Fruit fly (Drosophila melanogaster) whole organism, prepupa: ENCODE results near the gene Obp19d.

Experiments used
- Blimp-1 ChIP-seq: fragments of 200-800 bp; sonication (Bioruptor generic); optimal IDR thresholded peaks from 3 replicates; lab custom pipeline; 2017; ENCODE audit warnings: missing biosample characterization, missing genetic modification characterization, mild to moderate bottlenecking, moderate library complexity, missing genetic modification reagents
- CG10631 ChIP-seq: fragments of 200-800 bp; sonication (Bioruptor generic); optimal IDR thresholded peaks from 2 replicates; lab custom pipeline; 2016; ENCODE audit warnings: missing biosample characterization, missing genetic modification characterization
- CG10669 ChIP-seq: fragments of 200-800 bp; sonication (Bioruptor generic); optimal IDR thresholded peaks from 3 replicates; lab custom pipeline; 2018; ENCODE audit warnings: missing biosample characterization, mild to moderate bottlenecking, missing genetic modification characterization, moderate library complexity
- CG11294 ChIP-seq: fragments of 200-800 bp; sonication (Bioruptor generic); IDR thresholded peaks from 2 replicates; pipeline ENCODE4 v1.3.6; 2022; ENCODE audit warnings: missing biosample characterization, missing genetic modification characterization
- CG11762 ChIP-seq: fragments of 200-800 bp; sonication (Bioruptor generic); optimal IDR thresholded peaks from 3 replicates; lab custom pipeline; 2016; ENCODE audit warnings: missing biosample characterization, missing genetic modification characterization; ENCODE audit not compliant: insufficient read depth
- CG11902 ChIP-seq: fragments of 200-800 bp; sonication (Bioruptor generic); optimal IDR thresholded peaks from 3 replicates; lab custom pipeline; 2016; ENCODE audit warnings: missing biosample characterization, missing genetic modification characterization
- CG15336 ChIP-seq: fragments of 200-800 bp; sonication (Bioruptor generic); IDR thresholded peaks from 2 replicates; pipeline ENCODE4 v1.3.6; 2022; ENCODE audit warnings: missing biosample characterization, missing genetic modification characterization
- CG1621 ChIP-seq: fragments of 200-800 bp; sonication (Bioruptor generic); optimal IDR thresholded peaks from 3 replicates; lab custom pipeline; 2018; ENCODE audit warnings: missing biosample characterization, mild to moderate bottlenecking, missing genetic modification characterization
- CG16779 ChIP-seq: fragments of 200-800 bp; sonication (Bioruptor generic); optimal IDR thresholded peaks from 3 replicates; lab custom pipeline; 2017; ENCODE audit warnings: missing biosample characterization, mild to moderate bottlenecking, missing genetic modification characterization
- CG3032 ChIP-seq: fragments of 200-800 bp; optimal IDR thresholded peaks from 2 replicates; lab custom pipeline; 2019; ENCODE audit warnings: missing biosample characterization, mild to moderate bottlenecking, missing genetic modification characterization, moderate library complexity
- CG32006 ChIP-seq: fragments of 200-800 bp; sonication (Bioruptor generic); optimal IDR thresholded peaks from 3 replicates; lab custom pipeline; 2017; ENCODE audit warnings: missing biosample characterization, mild to moderate bottlenecking, missing genetic modification characterization
- CG34406 ChIP-seq: fragments of 200-800 bp; sonication (Bioruptor generic); optimal IDR thresholded peaks from 3 replicates; lab custom pipeline; 2016; ENCODE audit warnings: missing biosample characterization, missing genetic modification characterization
- CG3919 ChIP-seq: fragments of 200-800 bp; sonication (Bioruptor generic); optimal IDR thresholded peaks from 3 replicates; lab custom pipeline; 2016; ENCODE audit warnings: missing biosample characterization, missing genetic modification characterization
- CG4318 ChIP-seq: fragments of 200-800 bp; sonication (Bioruptor generic); optimal IDR thresholded peaks from 3 replicates; lab custom pipeline; 2017; ENCODE audit warnings: missing biosample characterization, mild to moderate bottlenecking, missing genetic modification characterization
- CG6163 ChIP-seq: fragments of 200-800 bp; sonication (Bioruptor generic); IDR thresholded peaks from 3 replicates; pipeline ENCODE4 v1.3.6; 2022; ENCODE audit warnings: missing biosample characterization, missing genetic modification characterization
- CG6276 ChIP-seq: fragments of 200-800 bp; sonication (Bioruptor generic); optimal IDR thresholded peaks from 2 replicates; lab custom pipeline; 2017; ENCODE audit warnings: missing biosample characterization, mild to moderate bottlenecking, missing genetic modification characterization
- CG6792 ChIP-seq: fragments of 200-800 bp; sonication (Bioruptor generic); optimal IDR thresholded peaks from 3 replicates; lab custom pipeline; 2016; ENCODE audit warnings: missing biosample characterization, missing genetic modification characterization
- CG6854 ChIP-seq: fragments of 200-800 bp; sonication (Bioruptor generic); optimal IDR thresholded peaks from 2 replicates; lab custom pipeline; 2017; ENCODE audit warnings: missing biosample characterization, mild to moderate bottlenecking, missing genetic modification characterization
- CG7368 ChIP-seq: fragments of 200-800 bp; sonication (Bioruptor generic); optimal IDR thresholded peaks from 3 replicates; lab custom pipeline; 2016; ENCODE audit warnings: missing biosample characterization, missing genetic modification characterization
- CG8119 ChIP-seq: fragments of 200-800 bp; sonication (Bioruptor generic); IDR thresholded peaks from 3 replicates; pipeline ENCODE4 v1.3.6; 2022; ENCODE audit warnings: missing biosample characterization, missing genetic modification characterization
- CG8319 ChIP-seq: fragments of 200-800 bp; sonication (Bioruptor generic); optimal IDR thresholded peaks from 3 replicates; lab custom pipeline; 2016; ENCODE audit warnings: missing biosample characterization, missing genetic modification characterization
- CG8632 ChIP-seq: fragments of 200-800 bp; sonication (Bioruptor generic); optimal IDR thresholded peaks from 3 replicates; lab custom pipeline; 2016; ENCODE audit warnings: missing biosample characterization, missing genetic modification characterization
- CG9139 ChIP-seq: fragments of 200-800 bp; sonication (Bioruptor generic); optimal IDR thresholded peaks from 3 replicates; lab custom pipeline; 2017; ENCODE audit warnings: missing biosample characterization, mild to moderate bottlenecking, missing genetic modification characterization
- Eip75B ChIP-seq: fragments of 200-800 bp; sonication (Bioruptor generic); optimal IDR thresholded peaks from 3 replicates; lab custom pipeline; 2016; ENCODE audit warnings: missing biosample characterization, missing genetic modification characterization
- Eip78C ChIP-seq: fragments of 200-800 bp; sonication (Bioruptor generic); peaks from one replicate; lab custom pipeline; 2016; ENCODE audit warnings: missing biosample characterization, missing genetic modification characterization
- Eip93F ChIP-seq: fragments of 200-800 bp; sonication (Bioruptor generic); optimal IDR thresholded peaks from 2 replicates; lab custom pipeline; 2016; ENCODE audit warnings: missing biosample characterization, mild to moderate bottlenecking, missing genetic modification characterization
- Ets21C ChIP-seq: fragments of 200-800 bp; sonication (Bioruptor generic); optimal IDR thresholded peaks from 3 replicates; lab custom pipeline; 2016; ENCODE audit warnings: missing biosample characterization, missing genetic modification characterization
- Ets96B ChIP-seq: fragments of 200-800 bp; optimal IDR thresholded peaks from 2 replicates; lab custom pipeline; 2019; ENCODE audit warnings: missing biosample characterization, mild to moderate bottlenecking, missing genetic modification characterization, moderate library complexity
- Gug ChIP-seq: fragments of 200-800 bp; sonication (Bioruptor generic); IDR thresholded peaks from 2 replicates; pipeline ENCODE4 v1.3.6; 2022; ENCODE audit warnings: missing biosample characterization, missing genetic modification characterization
- Hr38 ChIP-seq: sonication (Bioruptor generic); optimal IDR thresholded peaks from 2 replicates; lab custom pipeline; 2016; ENCODE audit warnings: missing biosample characterization, missing genetic modification characterization
- Hr39 ChIP-seq: fragments of 200-800 bp; sonication (Bioruptor generic); optimal IDR thresholded peaks from 2 replicates; lab custom pipeline; 2016; ENCODE audit warnings: missing biosample characterization, missing genetic modification characterization
- Hr4 ChIP-seq: fragments of 200-800 bp; sonication (Bioruptor generic); optimal IDR thresholded peaks from 3 replicates; lab custom pipeline; 2016; ENCODE audit warnings: missing biosample characterization, missing genetic modification characterization
- Lpt ChIP-seq: fragments of 200-800 bp; sonication (Bioruptor generic); optimal IDR thresholded peaks from 3 replicates; lab custom pipeline; 2016; ENCODE audit warnings: missing biosample characterization, missing genetic modification characterization
- Met ChIP-seq: fragments of 200-800 bp; sonication (Bioruptor generic); optimal IDR thresholded peaks from 3 replicates; lab custom pipeline; 2016; ENCODE audit warnings: missing biosample characterization, missing genetic modification characterization
- OdsH ChIP-seq: fragments of 200-800 bp; sonication (Bioruptor generic); optimal IDR thresholded peaks from 3 replicates; lab custom pipeline; 2016; ENCODE audit warnings: missing biosample characterization, missing genetic modification characterization
- Smox ChIP-seq: fragments of 200-800 bp; sonication (Bioruptor generic); optimal IDR thresholded peaks from 3 replicates; lab custom pipeline; 2016; ENCODE audit warnings: missing biosample characterization, missing genetic modification characterization
- Sox102F ChIP-seq: fragments of 200-800 bp; sonication (Bioruptor generic); optimal IDR thresholded peaks from 2 replicates; lab custom pipeline; 2016; ENCODE audit warnings: missing biosample characterization, mild to moderate bottlenecking, missing genetic modification characterization
- acj6 ChIP-seq: fragments of 200-800 bp; sonication (Bioruptor generic); optimal IDR thresholded peaks from 3 replicates; lab custom pipeline; 2016; ENCODE audit warnings: missing biosample characterization, missing genetic modification characterization
- cyc ChIP-seq: fragments of 200-800 bp; sonication (Bioruptor generic); optimal IDR thresholded peaks from 3 replicates; lab custom pipeline; 2016; ENCODE audit warnings: missing biosample characterization, missing genetic modification characterization
- dac ChIP-seq: fragments of 200-800 bp; sonication (Bioruptor generic); optimal IDR thresholded peaks from 2 replicates; lab custom pipeline; 2017; ENCODE audit warnings: missing biosample characterization, mild to moderate bottlenecking, missing genetic modification characterization
- dsx ChIP-seq: fragments of 200-800 bp; optimal IDR thresholded peaks from 3 replicates; lab custom pipeline; 2019; ENCODE audit warnings: missing biosample characterization, mild to moderate bottlenecking, missing genetic modification characterization, moderate library complexity; ENCODE audit not compliant: poor library complexity, severe bottlenecking
- eg ChIP-seq: fragments of 200-800 bp; sonication (Bioruptor generic); IDR thresholded peaks from 3 replicates; pipeline ENCODE4 v1.3.6; 2022; ENCODE audit warnings: missing biosample characterization, missing genetic modification characterization
- fd59A ChIP-seq: fragments of 200-800 bp; sonication (Bioruptor generic); optimal IDR thresholded peaks from 2 replicates; lab custom pipeline; 2017; ENCODE audit warnings: missing biosample characterization, mild to moderate bottlenecking, missing genetic modification characterization, missing genetic modification reagents
- fd85E ChIP-seq: fragments of 200-800 bp; sonication (Bioruptor generic); optimal IDR thresholded peaks from 3 replicates; lab custom pipeline; 2016; ENCODE audit warnings: missing biosample characterization, missing genetic modification characterization
- lz ChIP-seq: fragments of 200-800 bp; sonication (Bioruptor generic); optimal IDR thresholded peaks from 3 replicates; lab custom pipeline; 2016; ENCODE audit warnings: missing biosample characterization, missing genetic modification characterization
- net ChIP-seq: fragments of 200-800 bp; sonication (Bioruptor generic); optimal IDR thresholded peaks from 3 replicates; lab custom pipeline; 2016; ENCODE audit warnings: missing biosample characterization, missing genetic modification characterization
- pdm3 ChIP-seq: fragments of 200-800 bp; sonication (Bioruptor generic); optimal IDR thresholded peaks from 3 replicates; lab custom pipeline; 2016; ENCODE audit warnings: missing biosample characterization, missing genetic modification characterization
- spab ChIP-seq: fragments of 200-800 bp; sonication (Bioruptor generic); optimal IDR thresholded peaks from 2 replicates; lab custom pipeline; 2017; ENCODE audit warnings: missing biosample characterization, mild to moderate bottlenecking, missing genetic modification characterization, missing genetic modification reagents
- ss ChIP-seq, 2 experiments: fragments of 200-800 bp; sonication (Bioruptor generic); optimal IDR thresholded peaks; 2 replicates in 1 of 2; 3 replicates in 1 of 2; lab custom pipeline; 2017 to 2018; ENCODE audit warnings: mild to moderate bottlenecking in 2 of 2, missing biosample characterization in 2 of 2, missing genetic modification characterization in 2 of 2, moderate library complexity in 1 of 2
- svp ChIP-seq: fragments of 200-800 bp; sonication (Bioruptor generic); peaks from one replicate; lab custom pipeline; 2016; ENCODE audit warnings: missing biosample characterization, missing genetic modification characterization
- topi ChIP-seq: fragments of 200-800 bp; sonication (Bioruptor generic); optimal IDR thresholded peaks from 3 replicates; lab custom pipeline; 2016; ENCODE audit warnings: missing biosample characterization, missing genetic modification characterization

Gene Obp19d

dm6 chrX:20429482-20430204 is 10.2 kb downstream of the Obp19d start, which contains the start of the genes CG11710 and mal:
Gene CG11710 (minus strand): TSS chrX:20429673.
Gene mal (plus strand): TSS chrX:20429675.
- TF ChIP-seq eg (GFP tag; lab: Robert Waterston, UW) = peak; percentile 78; the same call in 2 of the 3 replicates
- TF ChIP-seq CG8319 = peak; percentile 72
- peak; percentile 86 for TF ChIP-seq Hr4
- no peak for TF ChIP-seq Eip93F
- TF ChIP-seq svp (GFP tag; lab: Kevin White, UChicago) = no peak
- peak; percentile 68 for TF ChIP-seq Gug (GFP tag; lab: Robert Waterston, UW)
- peak; percentile 2 for TF ChIP-seq fd85E (GFP tag; lab: Kevin White, UChicago)
- peak; percentile 82 for TF ChIP-seq Ets96B (tag; lab: Kevin White, UChicago)
- TF ChIP-seq Eip78C (GFP tag; lab: Kevin White, UChicago) = peak; percentile 95
- TF ChIP-seq topi (GFP tag; lab: Kevin White, UChicago) = peak; percentile 89
- TF ChIP-seq Hr39 (GFP tag; lab: Kevin White, UChicago) = peak; percentile 83
- TF ChIP-seq Sox102F = peak; percentile 83
- TF ChIP-seq cyc = peak; percentile 87
- TF ChIP-seq CG10669 (GFP tag; lab: Kevin White, UChicago) = peak; percentile 87
- peak; percentile 84 for TF ChIP-seq CG3919 (GFP tag; lab: Kevin White, UChicago)
- TF ChIP-seq OdsH (GFP tag; lab: Kevin White, UChicago) = peak; percentile 78
- TF ChIP-seq CG7368 = peak; percentile 77
- peak; percentile 74 for TF ChIP-seq Blimp-1
- TF ChIP-seq CG8632 = peak; percentile 65
- peak; percentile 87 for TF ChIP-seq lz (GFP tag; lab: Kevin White, UChicago)
- no peak for TF ChIP-seq CG16779 (tag; lab: Kevin White, UChicago)
- peak; percentile 81 for TF ChIP-seq CG32006 (GFP tag; lab: Kevin White, UChicago)
- peak; percentile 56 for TF ChIP-seq net (GFP tag; lab: Kevin White, UChicago)
- TF ChIP-seq CG9139 (GFP tag; lab: Kevin White, UChicago) = peak; percentile 76
- TF ChIP-seq CG6854 = peak; percentile 76
- no peak for TF ChIP-seq Hr38 (GFP tag; lab: Kevin White, UChicago)
- peak; percentile 83 for TF ChIP-seq dsx
- peak in 1 of 2 experiments; percentile 87 for TF ChIP-seq ss (GFP tag; optimal IDR thresholded peaks at IDR 0.05; lab: Kevin White, UChicago)
- peak; percentile 83 for TF ChIP-seq Smox (GFP tag; lab: Kevin White, UChicago)
- peak; percentile 49 for TF ChIP-seq dac (GFP tag; lab: Kevin White, UChicago)
- TF ChIP-seq CG11294 = peak; percentile 56; the same call in 1 of the 2 replicates
- TF ChIP-seq Lpt = peak; percentile 65
- no peak for TF ChIP-seq CG6276 (GFP tag; lab: Kevin White, UChicago)
- peak; percentile 84 for TF ChIP-seq CG3032 (tag; lab: Kevin White, UChicago)
- no peak for TF ChIP-seq spab (GFP tag; lab: Kevin White, UChicago)
- TF ChIP-seq CG4318 (GFP tag; lab: Kevin White, UChicago) = no peak
- peak; percentile 72 for TF ChIP-seq CG1621 (tag; lab: Kevin White, UChicago)
- peak; percentile 81 for TF ChIP-seq CG10631
- TF ChIP-seq CG6792 (GFP tag; lab: Kevin White, UChicago) = peak; percentile 74
- peak; percentile 85 for TF ChIP-seq CG8119 (GFP tag; lab: Robert Waterston, UW)
- peak; percentile 80 for TF ChIP-seq acj6 (GFP tag; lab: Kevin White, UChicago)
- TF ChIP-seq CG34406 (GFP tag; lab: Kevin White, UChicago) = peak; percentile 73
- no peak for TF ChIP-seq fd59A (GFP tag; lab: Kevin White, UChicago)
- peak; percentile 80 for TF ChIP-seq Eip75B (GFP tag; lab: Kevin White, UChicago)
- peak; percentile 76 for TF ChIP-seq CG11762 (GFP tag; lab: Kevin White, UChicago)
- TF ChIP-seq Met (GFP tag; lab: Kevin White, UChicago) = peak; percentile 90
- peak; percentile 61; the same call in 1 of the 3 replicates for TF ChIP-seq CG6163
- peak; percentile 84 for TF ChIP-seq CG15336
- TF ChIP-seq CG11902 (GFP tag; lab: Kevin White, UChicago) = peak; percentile 73
- TF ChIP-seq Ets21C (GFP tag; lab: Kevin White, UChicago) = peak; percentile 73
- peak; percentile 85 for TF ChIP-seq pdm3 (GFP tag; lab: Kevin White, UChicago)
